Worm (Caenorhabditis elegans) whole organism, L2 larva: ENCODE data around the gene swm-1.

Experiments used
- C34F6.9 ChIP-seq: fragments of 150-350 bp; optimal IDR thresholded peaks from 2 replicates; lab custom pipeline; 2014; ENCODE audit warnings: missing biosample characterization, missing genetic modification characterization
- F13H6.1 ChIP-seq: sonication (generic microtip); optimal IDR thresholded peaks from 2 replicates; lab custom pipeline; 2016; ENCODE audit warnings: missing genetic modification characterization, missing compliant biosample characterization
- ama-1 ChIP-seq: fragments of 150-350 bp; optimal IDR thresholded peaks from 2 replicates; lab custom pipeline; 2018; ENCODE audit warnings: inconsistent platforms
- blmp-1 ChIP-seq: sonication (generic microtip); optimal IDR thresholded peaks from 2 replicates; lab custom pipeline; 2017; ENCODE audit warnings: missing genetic modification characterization, mild to moderate bottlenecking, missing compliant biosample characterization, antibody characterized with exemption, moderate library complexity; ENCODE audit not compliant: insufficient read depth
- ceh-16 ChIP-seq: fragments of 150-350 bp; optimal IDR thresholded peaks from 2 replicates; lab custom pipeline; 2014; ENCODE audit warnings: missing biosample characterization, missing genetic modification characterization
- crh-2 ChIP-seq: sonication (generic microtip); optimal IDR thresholded peaks from 2 replicates; lab custom pipeline; 2017; ENCODE audit warnings: missing biosample characterization, missing genetic modification characterization
- dmd-4 ChIP-seq: sonication (generic microtip); optimal IDR thresholded peaks from 2 replicates; lab custom pipeline; 2017; ENCODE audit warnings: missing biosample characterization, missing genetic modification characterization
- egl-27 ChIP-seq: sonication (generic microtip); optimal IDR thresholded peaks from 3 replicates; lab custom pipeline; 2017; ENCODE audit warnings: missing biosample characterization, missing genetic modification reagents, missing genetic modification characterization
- elt-1 ChIP-seq: fragments of 150-350 bp; optimal IDR thresholded peaks from 2 replicates; lab custom pipeline; 2014; ENCODE audit warnings: missing biosample characterization, missing genetic modification characterization
- elt-3 ChIP-seq: sonication (generic microtip); optimal IDR thresholded peaks from 2 replicates; lab custom pipeline; 2017; ENCODE audit warnings: missing biosample characterization, missing genetic modification characterization
- fos-1 ChIP-seq: fragments of 150-350 bp; optimal IDR thresholded peaks from 2 replicates; lab custom pipeline; 2014; ENCODE audit warnings: missing biosample characterization, missing genetic modification characterization
- gmeb-1 ChIP-seq: fragments of 150-350 bp; optimal IDR thresholded peaks from 2 replicates; lab custom pipeline; 2014; ENCODE audit warnings: missing biosample characterization, missing genetic modification characterization
- lin-13 ChIP-seq: fragments of 150-350 bp; optimal IDR thresholded peaks from 2 replicates; lab custom pipeline; 2014; ENCODE audit warnings: missing biosample characterization, missing genetic modification reagents, missing genetic modification characterization
- lin-39 ChIP-seq: fragments of 150-350 bp; optimal IDR thresholded peaks from 2 replicates; lab custom pipeline; 2014; ENCODE audit warnings: missing biosample characterization, missing genetic modification reagents, missing genetic modification characterization
- mdl-1 ChIP-seq, 2 experiments: fragments of 150-350 bp in 1 of 2; sonication (generic microtip) in 1 of 2; optimal IDR thresholded peaks; 2 replicates each; lab custom pipeline; 2017; ENCODE audit warnings: missing biosample characterization in 2 of 2, missing genetic modification characterization in 2 of 2
- nhr-11 ChIP-seq: fragments of 150-350 bp; optimal IDR thresholded peaks from 2 replicates; lab custom pipeline; 2014; ENCODE audit warnings: missing biosample characterization, missing genetic modification characterization
- nhr-129 ChIP-seq: fragments of 150-350 bp; optimal IDR thresholded peaks from 2 replicates; lab custom pipeline; 2014; ENCODE audit warnings: missing biosample characterization, missing genetic modification characterization
- nhr-21 ChIP-seq: fragments of 150-350 bp; optimal IDR thresholded peaks from 2 replicates; lab custom pipeline; 2014; ENCODE audit warnings: missing biosample characterization, missing genetic modification characterization
- nhr-23 ChIP-seq: fragments of 150-350 bp; optimal IDR thresholded peaks from 2 replicates; lab custom pipeline; 2014; ENCODE audit warnings: missing biosample characterization, missing genetic modification reagents, missing genetic modification characterization
- nhr-237 ChIP-seq: fragments of 150-350 bp; optimal IDR thresholded peaks from 2 replicates; lab custom pipeline; 2014; ENCODE audit warnings: missing biosample characterization, missing genetic modification characterization
- nhr-25 ChIP-seq: fragments of 150-350 bp; sonication (generic microtip); optimal IDR thresholded peaks from 3 replicates; lab custom pipeline; 2014; ENCODE audit warnings: missing biosample characterization, missing genetic modification characterization
- nhr-77 ChIP-seq: fragments of 150-350 bp; optimal IDR thresholded peaks from 2 replicates; lab custom pipeline; 2014; ENCODE audit warnings: missing biosample characterization, missing genetic modification characterization
- peb-1 ChIP-seq: fragments of 150-350 bp; optimal IDR thresholded peaks from 2 replicates; lab custom pipeline; 2014; ENCODE audit warnings: missing biosample characterization, missing genetic modification characterization
- skn-1 ChIP-seq: sonication (generic microtip); optimal IDR thresholded peaks from 2 replicates; lab custom pipeline; 2017; ENCODE audit warnings: missing biosample characterization, missing genetic modification characterization
- sma-3 ChIP-seq: sonication (generic microtip); optimal IDR thresholded peaks from 2 replicates; lab custom pipeline; 2016; ENCODE audit warnings: missing genetic modification reagents, missing genetic modification characterization, missing compliant biosample characterization
- sma-9 ChIP-seq, 2 experiments: fragments of 150-350 bp in 1 of 2; sonication (generic microtip) in 1 of 2; optimal IDR thresholded peaks; 2 replicates each; lab custom pipeline; 2014 to 2016; ENCODE audit warnings: missing genetic modification characterization in 2 of 2, mild to moderate bottlenecking in 1 of 2, missing biosample characterization in 1 of 2, missing compliant biosample characterization in 1 of 2, missing genetic modification reagents in 1 of 2, moderate library complexity in 1 of 2
- ztf-1 ChIP-seq: fragments of 200-800 bp; sonication (Bioruptor generic); conservative IDR thresholded peaks from 2 replicates; pipeline ENCODE4 v1.3.6; 2022; ENCODE audit warnings: missing genetic modification characterization, missing compliant biosample characterization
- ztf-4 ChIP-seq: fragments of 150-350 bp; optimal IDR thresholded peaks from 2 replicates; lab custom pipeline; 2014; ENCODE audit warnings: missing biosample characterization, missing genetic modification characterization

swm-1 gene

DNA sequence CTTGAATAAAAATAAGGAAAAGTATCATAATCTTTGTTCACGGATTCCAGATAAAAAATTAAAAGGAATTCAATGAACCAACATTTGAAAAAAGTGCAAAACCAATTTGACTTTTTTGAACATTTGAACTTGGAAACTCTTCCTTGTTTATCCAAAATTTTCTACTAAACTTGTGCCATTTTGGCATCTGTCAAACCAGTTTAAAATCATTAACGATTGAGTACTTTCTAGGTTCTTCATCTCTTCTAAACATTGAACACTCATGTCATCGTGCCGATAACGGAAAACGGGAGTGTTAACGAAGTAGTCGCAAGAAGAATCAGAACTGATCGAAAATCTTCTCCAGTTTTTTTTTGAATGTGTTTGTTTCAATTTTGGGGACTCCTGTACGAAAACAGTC lies 29.6 kb upstream of the swm-1 start:
- TF ChIP-seq sma-3 (GFP tag; lab: Kevin White, UChicago) (peak; percentile 17), sma-9 (GFP tag; optimal IDR thresholded peaks at IDR 0.05; lab: Kevin White, UChicago) (peak; percentile 68), sma-9 (tag; optimal IDR thresholded peaks at IDR 0.05; lab: Kevin White, UChicago) (no peak), nhr-77 (no peak), fos-1 (tag; lab: Kevin White, UChicago) (no peak), ama-1 (no peak), ceh-16 (tag; lab: Kevin White, UChicago) (no peak)

DNA sequence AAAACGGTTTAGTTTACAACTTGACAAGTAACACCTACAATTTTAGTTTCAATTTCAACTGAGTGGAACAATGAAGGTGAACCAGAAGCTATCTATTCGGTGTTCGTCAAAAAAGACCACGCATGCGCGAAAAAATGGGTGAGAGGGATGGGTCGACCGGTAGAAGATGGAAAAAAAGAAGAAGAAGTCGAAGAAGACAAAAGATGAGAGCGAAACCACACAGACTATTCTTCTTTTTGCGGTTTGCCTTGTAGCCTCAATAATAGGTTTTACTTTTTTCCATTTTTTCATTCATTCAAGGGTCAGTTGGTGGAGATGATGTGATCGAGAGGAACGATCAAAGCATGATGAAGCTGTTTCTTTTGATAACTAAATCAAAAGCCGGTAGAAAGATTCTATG lies 27.7 kb upstream of the swm-1 start:
- TF ChIP-seq gmeb-1 (tag; lab: Kevin White, UChicago) (no peak), egl-27 (tag; lab: Kevin White, UChicago) (no peak), C34F6.9 (tag; lab: Kevin White, UChicago) (no peak), nhr-129 (tag; lab: Kevin White, UChicago) (no peak), ztf-4 (tag; lab: Kevin White, UChicago) (no peak), dmd-4 (tag; lab: Kevin White, UChicago) (no peak), nhr-23 (no peak), ama-1 (no peak)

DNA sequence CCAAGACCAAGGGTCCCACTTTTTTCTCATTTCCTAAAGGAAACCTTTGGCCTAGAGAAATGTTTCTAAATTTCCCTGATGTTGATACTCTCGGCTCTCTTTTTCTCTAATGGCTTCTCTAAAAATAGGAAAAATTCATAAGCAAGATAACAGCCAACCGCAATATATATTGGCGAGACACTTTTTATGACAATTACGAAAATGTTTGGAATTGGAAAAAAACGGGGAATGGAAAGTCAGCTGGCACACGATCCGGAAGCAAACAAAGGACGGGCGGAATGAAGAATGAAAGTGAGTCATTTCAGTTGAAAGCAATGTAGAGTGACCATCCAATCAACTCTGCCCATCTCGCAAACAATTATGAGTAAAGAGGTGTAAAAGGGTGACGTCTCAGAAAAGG lies 26.7 kb upstream of the swm-1 start:
- peak; percentile 22 for TF ChIP-seq F13H6.1
- peak; percentile 61 for TF ChIP-seq fos-1 (tag; lab: Kevin White, UChicago)
- TF ChIP-seq lin-13 (GFP tag; lab: Kevin White, UChicago) = no peak
- no peak for TF ChIP-seq nhr-23
- no peak for TF ChIP-seq nhr-11 (tag; lab: Kevin White, UChicago)
- peak; percentile 21 for TF ChIP-seq crh-2 (tag; lab: Kevin White, UChicago)
- TF ChIP-seq elt-3 (tag; lab: Kevin White, UChicago) = no peak
- no peak for TF ChIP-seq nhr-77
- TF ChIP-seq, all 48 proteins: peak for 3

- no peak for TF ChIP-seq nhr-23
- peak; percentile 53 for TF ChIP-seq nhr-129 (tag; lab: Kevin White, UChicago)
- peak; percentile 88 for TF ChIP-seq sma-9 (GFP tag; optimal IDR thresholded peaks at IDR 0.05; lab: Kevin White, UChicago)
- no peak for TF ChIP-seq sma-9 (tag; optimal IDR thresholded peaks at IDR 0.05; lab: Kevin White, UChicago)
- peak; percentile 39 for TF ChIP-seq gmeb-1 (tag; lab: Kevin White, UChicago)
- TF ChIP-seq crh-2 (tag; lab: Kevin White, UChicago) = peak; percentile 51
- no peak for TF ChIP-seq peb-1 (tag; lab: Kevin White, UChicago)
- peak in 1 of 2 experiments; percentile 51 for TF ChIP-seq mdl-1 (tag; optimal IDR thresholded peaks at IDR 0.05; lab: Kevin White, UChicago)
- TF ChIP-seq nhr-237 (tag; lab: Kevin White, UChicago) = no peak
- TF ChIP-seq fos-1 (tag; lab: Kevin White, UChicago) = peak; percentile 72
- peak; percentile 79 for TF ChIP-seq F13H6.1
These were observed 25.3 kb upstream of the swm-1 start for ce11 chrV:9079965-9080432.

- peak; percentile 9 for TF ChIP-seq crh-2 (tag; lab: Kevin White, UChicago)
- TF ChIP-seq nhr-21 (tag; lab: Kevin White, UChicago) = peak; percentile 5
- TF ChIP-seq skn-1 (tag; lab: Kevin White, UChicago) = peak; percentile 42
- no peak for TF ChIP-seq ztf-1 (GFP tag; lab: Robert Waterston, UW)
- no peak for TF ChIP-seq dmd-4 (tag; lab: Kevin White, UChicago)
- TF ChIP-seq elt-1 (tag; lab: Kevin White, UChicago) = no peak
- TF ChIP-seq blmp-1 = peak; percentile 69
- TF ChIP-seq gmeb-1 (tag; lab: Kevin White, UChicago) = peak; percentile 18
- TF ChIP-seq F13H6.1 = peak; percentile 57
- no peak for TF ChIP-seq lin-39 (tag; lab: Kevin White, UChicago)
- peak; percentile 3 for TF ChIP-seq egl-27 (tag; lab: Kevin White, UChicago)
- TF ChIP-seq nhr-129 (tag; lab: Kevin White, UChicago) = peak; percentile 64
- peak; percentile 83 for TF ChIP-seq fos-1 (tag; lab: Kevin White, UChicago)
- TF ChIP-seq mdl-1 (tag; optimal IDR thresholded peaks at IDR 0.05; lab: Kevin White, UChicago) = peak in 1 of 2 experiments; percentile 10
- peak; percentile 12 for TF ChIP-seq nhr-25 (tag; lab: Kevin White, UChicago)
- TF ChIP-seq sma-9 (GFP tag; optimal IDR thresholded peaks at IDR 0.05; lab: Kevin White, UChicago) = peak; percentile 48
- TF ChIP-seq sma-9 (tag; optimal IDR thresholded peaks at IDR 0.05; lab: Kevin White, UChicago) = no peak
These were observed 24.3 kb upstream of the swm-1 start for ce11 chrV:9078815-9079525.
